Worm (Caenorhabditis elegans) whole organism, mixed stage, embryonic: Measurements from ENCODE around the gene F10C5.3.

ENCODE experiments used
- M03D4.4 ChIP-seq: sonication (generic microtip); optimal IDR thresholded peaks from 2 replicates; lab custom pipeline; 2017; ENCODE audit warnings: mild to moderate bottlenecking, missing genetic modification characterization, missing compliant biosample characterization
- bed-3 ChIP-seq: fragments of 200-800 bp; sonication (Bioruptor generic); optimal IDR thresholded peaks from 3 replicates; lab custom pipeline; 2018; ENCODE audit warnings: mild to moderate bottlenecking, missing genetic modification characterization, moderate library complexity, missing compliant biosample characterization
- blmp-1 ChIP-seq: fragments of 150-350 bp; optimal IDR thresholded peaks from 2 replicates; lab custom pipeline; 2014; ENCODE audit warnings: missing biosample characterization, missing genetic modification characterization
- ceh-39 ChIP-seq: fragments of 150-350 bp; optimal IDR thresholded peaks from 2 replicates; lab custom pipeline; 2014; ENCODE audit warnings: missing biosample characterization, missing genetic modification characterization
- ceh-43 ChIP-seq: fragments of 200-800 bp; sonication (Bioruptor generic); optimal IDR thresholded peaks from 2 replicates; lab custom pipeline; 2018; ENCODE audit warnings: mild to moderate bottlenecking, missing genetic modification characterization, moderate library complexity, missing compliant biosample characterization
- ceh-83 ChIP-seq: fragments of 200-800 bp; sonication (Bioruptor generic); optimal IDR thresholded peaks from 2 replicates; lab custom pipeline; 2018; ENCODE audit warnings: mild to moderate bottlenecking, missing genetic modification characterization, missing compliant biosample characterization
- ces-1 ChIP-seq: fragments of 150-350 bp; optimal IDR thresholded peaks from 2 replicates; lab custom pipeline; 2014; ENCODE audit warnings: missing biosample characterization, missing genetic modification reagents, missing genetic modification characterization
- cnd-1 ChIP-seq: fragments of 200-800 bp; sonication (Bioruptor generic); optimal IDR thresholded peaks from 2 replicates; lab custom pipeline; 2018; ENCODE audit warnings: mild to moderate bottlenecking, missing genetic modification characterization, missing compliant biosample characterization
- drap-1 ChIP-seq: fragments of 200-800 bp; sonication (Bioruptor generic); optimal IDR thresholded peaks from 3 replicates; lab custom pipeline; 2018; ENCODE audit warnings: mild to moderate bottlenecking, missing genetic modification characterization, missing compliant biosample characterization
- flh-1 ChIP-seq: fragments of 200-800 bp; sonication (Bioruptor generic); optimal IDR thresholded peaks from 2 replicates; lab custom pipeline; 2018; ENCODE audit warnings: mild to moderate bottlenecking, missing genetic modification characterization, moderate library complexity, missing compliant biosample characterization
- hlh-1 ChIP-seq: fragments of 150-350 bp; optimal IDR thresholded peaks from 2 replicates; lab custom pipeline; 2014; ENCODE audit warnings: missing biosample characterization, missing genetic modification reagents, missing genetic modification characterization
- lin-32 ChIP-seq: fragments of 200-800 bp; sonication (Bioruptor generic); optimal IDR thresholded peaks from 2 replicates; lab custom pipeline; 2018; ENCODE audit warnings: mild to moderate bottlenecking, missing genetic modification characterization, missing compliant biosample characterization
- lsy-2 ChIP-seq: fragments of 150-350 bp; optimal IDR thresholded peaks from 2 replicates; lab custom pipeline; 2014; ENCODE audit warnings: missing biosample characterization, missing genetic modification characterization
- mab-5 ChIP-seq: fragments of 150-350 bp; optimal IDR thresholded peaks from 2 replicates; lab custom pipeline; 2014; ENCODE audit warnings: missing biosample characterization, missing genetic modification characterization
- nhr-237 ChIP-seq: fragments of 150-350 bp; optimal IDR thresholded peaks from 2 replicates; lab custom pipeline; 2014; ENCODE audit warnings: missing biosample characterization, missing genetic modification characterization
- nhr-76 ChIP-seq: sonication (generic microtip); optimal IDR thresholded peaks from 2 replicates; lab custom pipeline; 2017; ENCODE audit warnings: missing biosample characterization, missing genetic modification characterization
- sem-2 ChIP-seq: fragments of 200-800 bp; sonication (Bioruptor generic); optimal IDR thresholded peaks from 2 replicates; lab custom pipeline; 2018; ENCODE audit warnings: mild to moderate bottlenecking, missing genetic modification characterization, missing compliant biosample characterization
- snpc-4 ChIP-seq: fragments of 150-350 bp; optimal IDR thresholded peaks from 2 replicates; lab custom pipeline; 2014; ENCODE audit warnings: missing biosample characterization, missing genetic modification characterization
- unc-120 ChIP-seq: sonication (generic microtip); optimal IDR thresholded peaks from 2 replicates; lab custom pipeline; 2017; ENCODE audit warnings: missing genetic modification characterization, missing compliant biosample characterization; ENCODE audit not compliant: poor library complexity, severe bottlenecking
- unc-39 ChIP-seq: fragments of 150-350 bp; optimal IDR thresholded peaks from 2 replicates; lab custom pipeline; 2014; ENCODE audit warnings: missing biosample characterization, missing genetic modification characterization
- unc-62 ChIP-seq: fragments of 150-350 bp; optimal IDR thresholded peaks from 2 replicates; lab custom pipeline; 2014; ENCODE audit warnings: missing biosample characterization, missing genetic modification reagents, missing genetic modification characterization
- zip-8 ChIP-seq: fragments of 150-350 bp; optimal IDR thresholded peaks from 2 replicates; lab custom pipeline; 2014; ENCODE audit warnings: missing biosample characterization, missing genetic modification characterization
- ztf-11 ChIP-seq: fragments of 150-350 bp; optimal IDR thresholded peaks from 2 replicates; lab custom pipeline; 2014; ENCODE audit warnings: missing biosample characterization, missing genetic modification characterization

The F10C5.3 gene

ce11 chrIII:530899-531298 lies 47.2 kb downstream of the F10C5.3 start:
- TF ChIP-seq mab-5 (tag; lab: Kevin White, UChicago) = no peak
- no peak for TF ChIP-seq ces-1
- no peak for TF ChIP-seq snpc-4 (tag; lab: Kevin White, UChicago)
- TF ChIP-seq lin-32 (GFP tag; lab: Kevin White, UChicago) = no peak
- no peak for TF ChIP-seq ceh-83 (GFP tag; lab: Kevin White, UChicago)
- TF ChIP-seq ceh-39 (tag; lab: Kevin White, UChicago) = no peak
- no peak for TF ChIP-seq hlh-1 (tag; lab: Kevin White, UChicago)
- TF ChIP-seq, all 35 proteins: peak for 0

- TF ChIP-seq mab-5 (tag; lab: Kevin White, UChicago) = no peak
- no peak for TF ChIP-seq cnd-1 (tag; lab: Kevin White, UChicago)
- no peak for TF ChIP-seq flh-1 (GFP tag; lab: Kevin White, UChicago)
- TF ChIP-seq unc-62 (GFP tag; lab: Kevin White, UChicago) = no peak
- TF ChIP-seq drap-1 (GFP tag; lab: Kevin White, UChicago) = no peak
- TF ChIP-seq hlh-1 (tag; lab: Kevin White, UChicago) = no peak
- no peak for TF ChIP-seq unc-39 (tag; lab: Kevin White, UChicago)
- TF ChIP-seq zip-8 (tag; lab: Kevin White, UChicago) = no peak
- no peak for TF ChIP-seq ceh-43 (GFP tag; lab: Kevin White, UChicago)
- no peak for TF ChIP-seq snpc-4 (tag; lab: Kevin White, UChicago)
- no peak for TF ChIP-seq lsy-2 (tag; lab: Kevin White, UChicago)
- no peak for TF ChIP-seq ztf-11 (tag; lab: Kevin White, UChicago)
- no peak for TF ChIP-seq ceh-83 (GFP tag; lab: Kevin White, UChicago)
- TF ChIP-seq sem-2 (GFP tag; lab: Kevin White, UChicago) = no peak
- no peak for TF ChIP-seq nhr-76 (tag; lab: Kevin White, UChicago)
- no peak for TF ChIP-seq bed-3
- no peak for TF ChIP-seq blmp-1 (tag; lab: Kevin White, UChicago)
- no peak for TF ChIP-seq unc-120
- no peak for TF ChIP-seq M03D4.4 (tag; lab: Kevin White, UChicago)
- TF ChIP-seq nhr-237 (tag; lab: Kevin White, UChicago) = no peak
Observed at ce11 chrIII:532152-532551, 48.5 kb downstream of the F10C5.3 start.
